Fruit fly (Drosophila melanogaster) whole organism: ENCODE measurements around the gene CG6277.

Experiments
- CG8478 ChIP-seq: fragments of >200 bp; optimal IDR thresholded peaks from 2 replicates; lab custom pipeline; 2018; ENCODE audit warnings: inconsistent platforms
- Dll ChIP-seq: fragments of >200 bp; optimal IDR thresholded peaks from 2 replicates; lab custom pipeline; 2017
- EcR ChIP-seq, 2 experiments: fragments of >200 bp; optimal IDR thresholded peaks; 2 replicates each; lab custom pipeline; 2017; ENCODE audit warnings: missing biosample characterization in 2 of 2, missing genetic modification characterization in 2 of 2, missing genetic modification reagents in 2 of 2
- pan ChIP-seq: fragments of >200 bp; optimal IDR thresholded peaks from 2 replicates; lab custom pipeline; 2017
- psq ChIP-seq: fragments of >200 bp; optimal IDR thresholded peaks from 2 replicates; lab custom pipeline; 2017
- usp ChIP-seq: fragments of >200 bp; optimal IDR thresholded peaks from 2 replicates; lab custom pipeline; 2017; ENCODE audit warnings: missing biosample characterization, missing genetic modification characterization, mixed read lengths

The CG6277 gene

dm6 chr3R:27033935-27034334, 10.9 kb upstream of the CG6277 start:
- TF ChIP-seq psq (lab: Kevin White, UChicago): no peak
- no peak for TF ChIP-seq usp (GFP tag; lab: Kevin White, UChicago)
- TF ChIP-seq CG8478: no peak
- no peak for TF ChIP-seq EcR (GFP tag; optimal IDR thresholded peaks at IDR 0.05; lab: Kevin White, UChicago)
- TF ChIP-seq pan (lab: Kevin White, UChicago): no peak
- no peak for TF ChIP-seq Dll (lab: Kevin White, UChicago)

DNA sequence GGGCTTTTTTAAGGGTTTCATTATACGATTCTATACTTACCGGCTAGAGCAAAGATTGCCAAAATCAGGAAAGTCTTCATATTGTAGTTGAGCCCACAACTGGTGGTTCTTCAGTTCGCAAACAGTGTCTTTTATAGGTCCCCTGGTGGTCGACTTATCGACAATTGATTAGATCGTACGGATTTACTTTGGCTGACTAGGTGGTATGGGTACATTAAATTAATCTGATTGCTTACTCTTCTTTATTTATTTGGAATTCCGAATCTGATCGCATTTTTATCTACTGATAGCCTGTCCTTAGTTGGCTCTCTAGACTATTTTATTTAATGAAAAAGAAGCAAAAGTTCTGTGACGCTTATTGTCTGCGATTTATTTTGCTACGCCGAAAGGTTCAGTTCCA, 3.0 kb upstream of the CG6277 start, which contains the start of gene CG6271:
Gene CG6271, minus strand, starts transcription at position 101 of the 400 bp plus-strand sequence.
- TF ChIP-seq EcR (GFP tag; optimal IDR thresholded peaks at IDR 0.05; lab: Kevin White, UChicago) (no peak), pan (lab: Kevin White, UChicago) (no peak), usp (GFP tag; lab: Kevin White, UChicago) (no peak), Dll (lab: Kevin White, UChicago) (no peak), psq (lab: Kevin White, UChicago) (no peak), CG8478 (no peak)

DNA sequence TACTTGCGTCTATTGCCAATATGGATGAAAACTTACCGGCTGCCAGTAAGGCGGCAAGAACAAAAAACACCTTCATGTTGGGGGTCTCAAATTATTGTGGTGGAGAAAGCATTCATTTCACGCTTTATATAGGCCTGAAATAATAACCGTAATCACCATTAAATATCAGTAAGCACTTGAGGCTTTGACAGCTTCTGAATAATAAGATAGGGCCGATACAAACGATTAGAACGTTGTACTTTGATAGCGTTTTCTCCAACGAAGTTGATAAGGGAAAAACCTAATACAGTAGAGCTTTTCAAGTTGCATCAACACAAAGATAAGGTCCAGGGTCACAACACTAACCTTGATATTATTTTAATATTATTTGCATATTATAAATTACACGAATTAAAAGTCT, 1.7 kb downstream of the CG6277 start, which contains the start of gene CG6283:
Gene CG6283, minus strand, starts transcription at position 101 of the 400 bp plus-strand sequence.
- TF ChIP-seq usp (GFP tag; lab: Kevin White, UChicago): no peak
- no peak for TF ChIP-seq EcR (GFP tag; optimal IDR thresholded peaks at IDR 0.05; lab: Kevin White, UChicago)
- no peak for TF ChIP-seq Dll (lab: Kevin White, UChicago)
- no peak for TF ChIP-seq CG8478
- no peak for TF ChIP-seq psq (lab: Kevin White, UChicago)
- no peak for TF ChIP-seq pan (lab: Kevin White, UChicago)

DNA sequence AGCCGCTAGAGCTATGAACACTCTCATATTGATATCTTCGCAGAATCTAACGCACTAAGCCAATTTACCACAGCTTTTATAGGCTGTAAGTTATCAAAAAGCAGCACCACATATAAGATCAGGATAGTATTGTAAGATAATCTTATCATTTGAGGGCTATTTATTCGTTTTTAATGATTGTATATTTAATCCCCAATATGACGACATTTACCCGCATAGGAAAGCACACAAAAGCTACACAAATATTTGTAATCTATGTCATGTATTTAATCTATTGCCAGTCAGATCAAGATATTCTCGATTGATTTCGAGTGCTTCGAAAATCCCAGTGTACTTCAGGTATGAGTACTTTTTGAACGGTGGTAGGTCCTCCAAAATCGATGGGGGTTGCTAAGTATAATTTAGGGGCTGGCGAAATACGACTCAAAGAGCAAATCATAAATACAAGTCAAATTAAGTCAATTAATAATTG, 3.3 kb downstream of the CG6277 start, which contains the start of gene CG17191:
Gene CG17191, minus strand, starts transcription at position 51 of the 472 bp plus-strand sequence.
- TF ChIP-seq psq (lab: Kevin White, UChicago): no peak
- no peak for TF ChIP-seq CG8478
- no peak for TF ChIP-seq pan (lab: Kevin White, UChicago)
- no peak for TF ChIP-seq Dll (lab: Kevin White, UChicago)
- no peak for TF ChIP-seq usp (GFP tag; lab: Kevin White, UChicago)
- TF ChIP-seq EcR (GFP tag; optimal IDR thresholded peaks at IDR 0.05; lab: Kevin White, UChicago): no peak

DNA sequence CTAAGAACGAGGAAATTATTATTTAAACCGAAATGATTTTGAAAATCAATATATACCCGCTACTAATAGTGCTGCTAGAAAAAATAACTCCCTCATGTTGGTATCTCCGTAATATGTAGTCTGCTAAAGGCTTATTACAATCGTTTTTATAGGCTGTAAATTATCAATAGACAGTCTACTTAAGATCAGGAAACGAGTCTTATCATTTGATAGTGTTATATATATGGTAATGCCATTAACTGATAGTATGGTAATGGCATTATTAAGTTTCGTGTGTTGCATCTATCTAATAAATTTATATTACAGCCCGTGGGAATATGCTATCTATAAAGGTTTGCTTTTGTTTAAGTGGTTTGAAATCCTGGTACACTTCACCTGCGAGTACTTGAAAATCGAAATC, 4.8 kb downstream of the CG6277 start, which contains the start of gene CG17192:
Gene CG17192, minus strand, starts transcription at position 101 of the 400 bp plus-strand sequence.
- TF ChIP-seq usp (GFP tag; lab: Kevin White, UChicago) (no peak), pan (lab: Kevin White, UChicago) (no peak), EcR (GFP tag; optimal IDR thresholded peaks at IDR 0.05; lab: Kevin White, UChicago) (no peak), CG8478 (no peak), Dll (lab: Kevin White, UChicago) (no peak), psq (lab: Kevin White, UChicago) (no peak)

- TF ChIP-seq pan (lab: Kevin White, UChicago): no peak
- no peak for TF ChIP-seq CG8478
- no peak for TF ChIP-seq usp (GFP tag; lab: Kevin White, UChicago)
- no peak for TF ChIP-seq EcR (GFP tag; optimal IDR thresholded peaks at IDR 0.05; lab: Kevin White, UChicago)
- TF ChIP-seq Dll (lab: Kevin White, UChicago): no peak
- no peak for TF ChIP-seq psq (lab: Kevin White, UChicago)
Observed at dm6 chr3R:27007022-27007421, 16.0 kb downstream of the CG6277 start, which contains the start of gene CG6295. TSS of gene CG6295 (minus strand) at chr3R:27007055.

DNA sequence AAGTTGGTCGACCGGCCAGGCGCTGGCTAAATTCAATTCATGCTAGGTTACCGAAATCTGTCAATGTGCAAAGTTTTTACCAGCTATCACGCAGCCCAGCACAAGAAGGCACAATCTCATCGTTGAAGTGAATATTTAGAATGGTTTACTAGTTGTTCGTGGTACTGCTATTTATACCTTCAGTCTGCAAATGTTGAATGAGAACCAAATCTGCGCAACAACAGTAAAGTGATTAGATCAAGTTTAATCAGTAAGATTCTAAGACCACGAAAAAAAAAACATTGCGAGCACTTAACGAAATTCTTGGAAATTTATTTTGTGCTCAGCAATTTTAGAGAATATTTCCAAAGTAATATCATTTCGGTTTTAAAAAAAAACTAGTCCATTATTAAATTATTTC, 17.7 kb downstream of the CG6277 start, which contains the start of gene CG6296:
Gene CG6296, minus strand, starts transcription at position 132 of the 400 bp plus-strand sequence.
- TF ChIP-seq psq (lab: Kevin White, UChicago) (no peak), usp (GFP tag; lab: Kevin White, UChicago) (no peak), EcR (GFP tag; optimal IDR thresholded peaks at IDR 0.05; lab: Kevin White, UChicago) (no peak), pan (lab: Kevin White, UChicago) (no peak), CG8478 (no peak), Dll (lab: Kevin White, UChicago) (no peak)

dm6 chr3R:27002787-27003186, 20.2 kb downstream of the CG6277 start:
- TF ChIP-seq usp (GFP tag; lab: Kevin White, UChicago) (no peak), EcR (GFP tag; optimal IDR thresholded peaks at IDR 0.05; lab: Kevin White, UChicago) (no peak), Dll (lab: Kevin White, UChicago) (no peak)

DNA sequence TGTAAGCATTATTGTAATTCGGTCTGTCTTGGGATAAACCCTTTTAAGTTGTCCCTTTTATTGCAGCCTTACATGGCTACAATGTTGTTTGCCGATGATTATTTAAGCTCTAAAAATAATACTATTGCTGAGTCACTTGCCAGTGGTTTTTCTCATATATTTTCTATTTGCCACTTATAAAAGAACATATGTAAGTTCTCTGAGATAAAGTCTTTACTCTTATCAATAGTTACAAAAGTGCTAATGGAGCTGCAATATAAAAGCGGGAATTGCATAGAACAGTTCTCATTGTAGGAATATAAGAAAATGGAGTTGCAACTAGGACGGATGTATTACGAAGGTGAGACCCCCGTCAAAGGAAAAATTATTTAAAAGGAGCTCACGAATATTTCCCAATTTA, 23.6 kb downstream of the CG6277 start, which contains the start of gene CG31077:
Gene CG31077, plus strand, starts transcription at position 301 of the 400 bp plus-strand sequence.
- TF ChIP-seq EcR (GFP tag; optimal IDR thresholded peaks at IDR 0.05; lab: Kevin White, UChicago): no peak
- no peak for TF ChIP-seq Dll (lab: Kevin White, UChicago)
- TF ChIP-seq CG8478: no peak
- TF ChIP-seq psq (lab: Kevin White, UChicago): no peak
- no peak for TF ChIP-seq usp (GFP tag; lab: Kevin White, UChicago)
- no peak for TF ChIP-seq pan (lab: Kevin White, UChicago)

dm6 chr3R:26996642-26997041, 26.4 kb downstream of the CG6277 start, which contains the start of gene RYa-R:
TSS of gene RYa-R (plus strand) at chr3R:26996980.
- TF ChIP-seq pan (lab: Kevin White, UChicago) (no peak), EcR (GFP tag; optimal IDR thresholded peaks at IDR 0.05; lab: Kevin White, UChicago) (no peak), CG8478 (no peak), Dll (lab: Kevin White, UChicago) (no peak), usp (GFP tag; lab: Kevin White, UChicago) (no peak), psq (lab: Kevin White, UChicago) (no peak)

DNA sequence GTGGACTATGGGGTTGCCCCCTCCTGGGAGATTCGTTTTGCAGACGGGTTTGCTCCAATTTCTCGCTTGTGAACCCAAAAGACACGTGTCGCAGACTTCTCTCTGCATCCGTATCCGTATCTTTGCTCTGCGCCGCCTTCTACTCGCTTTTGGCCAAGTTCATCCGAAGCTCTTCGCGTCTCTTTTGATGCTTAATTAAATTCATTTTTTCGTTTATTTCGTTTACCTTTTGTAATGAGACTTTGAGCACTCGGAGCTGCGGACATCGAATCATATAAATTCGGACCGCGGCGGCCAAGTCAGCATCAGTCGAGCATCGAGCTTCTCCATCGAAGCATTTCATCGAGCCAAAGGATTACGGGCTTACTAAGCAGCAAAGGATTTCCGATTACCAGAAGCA, 28.5 kb downstream of the CG6277 start, which contains the start of gene TwdlC:
Gene TwdlC, plus strand, starts transcription at position 301 of the 400 bp plus-strand sequence.
- no peak for TF ChIP-seq EcR (GFP tag; optimal IDR thresholded peaks at IDR 0.05; lab: Kevin White, UChicago)
- TF ChIP-seq Dll (lab: Kevin White, UChicago): no peak
- no peak for TF ChIP-seq CG8478
- no peak for TF ChIP-seq usp (GFP tag; lab: Kevin White, UChicago)
- no peak for TF ChIP-seq psq (lab: Kevin White, UChicago)
- no peak for TF ChIP-seq pan (lab: Kevin White, UChicago)
